Worm (Caenorhabditis elegans) whole organism, L1 larva: ENCODE measurements around the gene hsd-2.

Source experiments
- C04F5.9 ChIP-seq: sonication (generic microtip); optimal IDR thresholded peaks from 2 replicates; lab custom pipeline; 2016; ENCODE audit warnings: missing genetic modification characterization, missing compliant biosample characterization
- C16A3.4 ChIP-seq: fragments of 150-350 bp; optimal IDR thresholded peaks from 2 replicates; lab custom pipeline; 2014; ENCODE audit warnings: missing biosample characterization, missing genetic modification characterization
- C34B4.2 ChIP-seq: sonication (generic microtip); optimal IDR thresholded peaks from 2 replicates; lab custom pipeline; 2017; ENCODE audit warnings: mild to moderate bottlenecking, missing genetic modification characterization, missing compliant biosample characterization
- F16B12.6 ChIP-seq: fragments of 150-350 bp; optimal IDR thresholded peaks from 2 replicates; lab custom pipeline; 2014; ENCODE audit warnings: missing biosample characterization, missing genetic modification characterization
- alr-1 ChIP-seq: fragments of 200-800 bp; sonication (Bioruptor generic); optimal IDR thresholded peaks from 2 replicates; lab custom pipeline; 2018; ENCODE audit warnings: borderline replicate concordance, mild to moderate bottlenecking, missing genetic modification characterization, missing compliant biosample characterization
- blmp-1 ChIP-seq: fragments of 150-350 bp; optimal IDR thresholded peaks from 2 replicates; lab custom pipeline; 2014; ENCODE audit warnings: missing biosample characterization, missing genetic modification characterization
- ceh-82 ChIP-seq, 3 experiments: fragments of 150-350 bp in 1 of 3; sonication (generic microtip) in 2 of 3; optimal IDR thresholded peaks; 2 replicates each; lab custom pipeline; 2014 to 2017; ENCODE audit warnings: missing biosample characterization in 3 of 3, missing genetic modification characterization in 3 of 3
- dpl-1 ChIP-seq, 3 experiments: fragments of 150-350 bp in 2 of 3; sonication (generic microtip) in 1 of 3; optimal IDR thresholded peaks; 2 replicates each; lab custom pipeline; 2014 to 2017; ENCODE audit warnings: missing biosample characterization in 3 of 3, missing genetic modification characterization in 3 of 3, missing genetic modification reagents in 3 of 3
- efl-1 ChIP-seq, 4 experiments: fragments of 150-350 bp; optimal IDR thresholded peaks in 3 of 4; peaks in 1 of 4; 1 replicate in 1 of 4; 2 replicates in 3 of 4; lab custom pipeline; 2014; ENCODE audit warnings: missing biosample characterization in 2 of 4, missing genetic modification characterization in 2 of 4, missing genetic modification reagents in 2 of 4
- efl-3 ChIP-seq: fragments of 200-800 bp; sonication (Bioruptor generic); optimal IDR thresholded peaks from 2 replicates; lab custom pipeline; 2018; ENCODE audit warnings: mild to moderate bottlenecking, missing genetic modification characterization, missing compliant biosample characterization
- egl-13 ChIP-seq: sonication (generic microtip); optimal IDR thresholded peaks from 2 replicates; lab custom pipeline; 2016; ENCODE audit warnings: missing genotype, missing genetic modification reagents, missing genetic modification characterization, missing compliant biosample characterization
- egl-27 ChIP-seq, 2 experiments: fragments of 150-350 bp in 1 of 2; sonication (generic microtip); optimal IDR thresholded peaks; 3 replicates each; lab custom pipeline; 2017 to 2018; ENCODE audit warnings: missing biosample characterization in 2 of 2, missing genetic modification characterization in 2 of 2, missing genetic modification reagents in 2 of 2
- elt-2 ChIP-seq: sonication (generic microtip); optimal IDR thresholded peaks from 2 replicates; lab custom pipeline; 2016; ENCODE audit warnings: missing genetic modification characterization, mild to moderate bottlenecking, inconsistent platforms, missing compliant biosample characterization, missing genetic modification reagents
- elt-3 ChIP-seq, 6 experiments: fragments of 150-350 bp in 1 of 6; sonication (generic microtip); optimal IDR thresholded peaks; 2 replicates each; lab custom pipeline; 2017 to 2018; ENCODE audit warnings: missing biosample characterization in 6 of 6, missing genetic modification characterization in 6 of 6, inconsistent platforms in 1 of 6
- hpl-2 ChIP-seq: fragments of 150-350 bp; optimal IDR thresholded peaks from 2 replicates; lab custom pipeline; 2014; ENCODE audit warnings: missing biosample characterization, missing genetic modification reagents, missing genetic modification characterization
- isw-1 ChIP-seq: fragments of 200-800 bp; sonication (Bioruptor generic); IDR thresholded peaks from 2 replicates; pipeline ENCODE4 v1.3.6; 2022; ENCODE audit warnings: missing genetic modification characterization, missing compliant biosample characterization
- lin-14 ChIP-seq: fragments of 200-800 bp; sonication (Bioruptor generic); optimal IDR thresholded peaks from 2 replicates; lab custom pipeline; 2018; ENCODE audit warnings: mild to moderate bottlenecking, missing genetic modification characterization, moderate library complexity, missing compliant biosample characterization
- lin-35 ChIP-seq, 2 experiments: fragments of 150-350 bp; optimal IDR thresholded peaks; 2 replicates each; lab custom pipeline; 2014; ENCODE audit warnings: missing biosample characterization in 2 of 2, missing genetic modification characterization in 2 of 2, missing genetic modification reagents in 2 of 2
- lsy-2 ChIP-seq, 2 experiments: fragments of 150-350 bp; optimal IDR thresholded peaks; 2 replicates each; lab custom pipeline; 2014; ENCODE audit warnings: missing biosample characterization in 2 of 2, missing genetic modification characterization in 2 of 2
- mab-9 ChIP-seq: fragments of 200-800 bp; sonication (Bioruptor generic); IDR thresholded peaks from 2 replicates; pipeline ENCODE4 v1.3.6; 2022; ENCODE audit warnings: missing genetic modification reagents, missing genetic modification characterization, missing compliant biosample characterization
- mep-1 ChIP-seq: fragments of 150-350 bp; optimal IDR thresholded peaks from 2 replicates; lab custom pipeline; 2014; ENCODE audit warnings: missing biosample characterization, missing genetic modification characterization
- nhr-11 ChIP-seq: fragments of 150-350 bp; optimal IDR thresholded peaks from 2 replicates; lab custom pipeline; 2014; ENCODE audit warnings: missing biosample characterization, missing genetic modification characterization
- nhr-12 ChIP-seq: sonication (generic microtip); optimal IDR thresholded peaks from 2 replicates; lab custom pipeline; 2017; ENCODE audit warnings: missing biosample characterization, missing genetic modification characterization
- nhr-19 ChIP-seq: fragments of 200-800 bp; sonication (Bioruptor generic); conservative IDR thresholded peaks from 2 replicates; pipeline ENCODE4 v1.3.6; 2022; ENCODE audit warnings: missing genetic modification characterization, missing compliant biosample characterization
- nhr-20 ChIP-seq: sonication (generic microtip); optimal IDR thresholded peaks from 2 replicates; lab custom pipeline; 2016; ENCODE audit warnings: mild to moderate bottlenecking, missing genetic modification characterization, missing compliant biosample characterization
- nhr-237 ChIP-seq: fragments of 150-350 bp; optimal IDR thresholded peaks from 2 replicates; lab custom pipeline; 2014; ENCODE audit warnings: missing biosample characterization, missing genetic modification characterization
- nhr-28 ChIP-seq: fragments of 150-350 bp; optimal IDR thresholded peaks from 2 replicates; lab custom pipeline; 2014; ENCODE audit warnings: missing biosample characterization, missing genetic modification characterization
- nhr-71 ChIP-seq: sonication (generic microtip); optimal IDR thresholded peaks from 2 replicates; lab custom pipeline; 2016; ENCODE audit warnings: mild to moderate bottlenecking, missing genetic modification characterization, moderate library complexity, missing compliant biosample characterization
- skn-1 ChIP-seq: fragments of 150-350 bp; optimal IDR thresholded peaks from 2 replicates; lab custom pipeline; 2014; ENCODE audit warnings: missing biosample characterization, missing genetic modification characterization
- snu-23 ChIP-seq: sonication (generic microtip); optimal IDR thresholded peaks from 2 replicates; lab custom pipeline; 2016; ENCODE audit warnings: missing genetic modification characterization, missing compliant biosample characterization
- swsn-7 ChIP-seq: sonication (generic microtip); optimal IDR thresholded peaks from 2 replicates; lab custom pipeline; 2016; ENCODE audit warnings: missing genetic modification characterization, missing compliant biosample characterization
- tlp-1 ChIP-seq: fragments of 150-350 bp; optimal IDR thresholded peaks from 2 replicates; lab custom pipeline; 2014; ENCODE audit warnings: missing biosample characterization, missing genetic modification characterization
- unc-130 ChIP-seq: fragments of 150-350 bp; optimal IDR thresholded peaks from 2 replicates; lab custom pipeline; 2017; ENCODE audit warnings: missing biosample characterization, missing genetic modification characterization, inconsistent platforms
- unc-30 ChIP-seq: sonication (generic microtip); optimal IDR thresholded peaks from 2 replicates; lab custom pipeline; 2017; ENCODE audit warnings: missing biosample characterization, missing genetic modification characterization
- xbp-1 ChIP-seq: sonication (generic microtip); optimal IDR thresholded peaks from 2 replicates; lab custom pipeline; 2016; ENCODE audit warnings: missing genetic modification characterization, missing compliant biosample characterization
- zip-4 ChIP-seq: fragments of 200-800 bp; sonication (Bioruptor generic); optimal IDR thresholded peaks from 2 replicates; lab custom pipeline; 2018; ENCODE audit warnings: mild to moderate bottlenecking, missing genetic modification characterization, moderate library complexity, missing compliant biosample characterization
- ztf-11 ChIP-seq, 2 experiments: sonication (generic microtip); optimal IDR thresholded peaks; 2 replicates each; lab custom pipeline; 2016 to 2017; ENCODE audit warnings: missing genetic modification characterization in 2 of 2, missing biosample characterization in 1 of 2, missing compliant biosample characterization in 1 of 2
- ztf-4 ChIP-seq: fragments of 150-350 bp; optimal IDR thresholded peaks from 2 replicates; lab custom pipeline; 2014; ENCODE audit warnings: missing biosample characterization, missing genetic modification characterization

hsd-2 gene

ce11 chrX:5015775-5016174, 10.7 kb downstream of the hsd-2 start, which contains the start of gene ZC449.8:
Gene ZC449.8, plus strand, starts transcription at chrX:5016075.
- no peak for TF ChIP-seq nhr-28 (tag; lab: Kevin White, UChicago)
- no peak for TF ChIP-seq elt-3 (tag; optimal IDR thresholded peaks at IDR 0.05; lab: Kevin White, UChicago)
- TF ChIP-seq nhr-237 (tag; lab: Kevin White, UChicago) = no peak
- no peak for TF ChIP-seq ceh-82 (tag; optimal IDR thresholded peaks at IDR 0.05; lab: Kevin White, UChicago)
- TF ChIP-seq nhr-19 (GFP tag; lab: Robert Waterston, UW) = no peak

- TF ChIP-seq egl-13 = no peak
Observed at ce11 chrX:5017591-5017990, 12.6 kb downstream of the hsd-2 start, which contains the start of gene sek-3. Gene sek-3, plus strand, starts transcription at chrX:5017891.

ce11 chrX:5018062-5018653, 13.1 kb downstream of the hsd-2 start:
- TF ChIP-seq xbp-1 (peak; percentile 17), lsy-2 (tag; optimal IDR thresholded peaks at IDR 0.05; lab: Kevin White, UChicago) (peak in 1 of 2 experiments; percentile 45), mab-9 (no peak), ztf-4 (tag; lab: Kevin White, UChicago) (no peak), C04F5.9 (tag; lab: Kevin White, UChicago) (no peak), skn-1 (peak; percentile 46), hpl-2 (peak; percentile 8), zip-4 (GFP tag; lab: Kevin White, UChicago) (no peak), swsn-7 (peak; percentile 18), blmp-1 (tag; lab: Kevin White, UChicago) (peak; percentile 30), C34B4.2 (tag; lab: Kevin White, UChicago) (no peak), nhr-11 (tag; lab: Kevin White, UChicago) (no peak), efl-3 (GFP tag; lab: Kevin White, UChicago) (no peak), elt-2 (tag; lab: Kevin White, UChicago) (peak; percentile 16), nhr-71 (tag; lab: Kevin White, UChicago) (peak; percentile 37), nhr-20 (tag; lab: Kevin White, UChicago) (no peak), lin-35 (GFP tag; optimal IDR thresholded peaks at IDR 0.05; lab: Kevin White, UChicago) (peak in 1 of 2 experiments; percentile 49), mep-1 (peak; percentile 50), alr-1 (tag; lab: Kevin White, UChicago) (no peak), unc-130 (tag; lab: Kevin White, UChicago) (peak; percentile 21), dpl-1 (GFP tag; optimal IDR thresholded peaks at IDR 0.05; lab: Kevin White, UChicago) (peak in 1 of 3 experiments; percentile 6), C16A3.4 (tag; lab: Kevin White, UChicago) (peak; percentile 35), F16B12.6 (tag; lab: Kevin White, UChicago) (peak; percentile 75), isw-1 (GFP tag; lab: Robert Waterston, UW) (no peak), unc-30 (tag; lab: Kevin White, UChicago) (no peak), ztf-11 (tag; optimal IDR thresholded peaks at IDR 0.05; lab: Kevin White, UChicago) (no peak), efl-1 (optimal IDR thresholded peaks at IDR 0.05; lab: Kevin White, UChicago) (peak in 1 of 2 experiments; percentile 44), efl-1 (GFP tag; optimal IDR thresholded peaks at IDR 0.05 in 1 of 2; lab: Kevin White, UChicago) (peak in 1 of 2 experiments; percentile 0), nhr-12 (no peak), egl-27 (tag; optimal IDR thresholded peaks at IDR 0.05; lab: Kevin White, UChicago) (no peak), lin-14 (GFP tag; lab: Kevin White, UChicago) (peak; percentile 56), snu-23 (GFP tag; lab: Kevin White, UChicago) (peak; percentile 47), tlp-1 (tag; lab: Kevin White, UChicago) (no peak)
